Fruit fly (Drosophila melanogaster): Measurements from ENCODE around the gene halo.
A peak's percentile ranks its signal among the peaks of the same experiment; 100 is the strongest.

halo gene

DNA sequence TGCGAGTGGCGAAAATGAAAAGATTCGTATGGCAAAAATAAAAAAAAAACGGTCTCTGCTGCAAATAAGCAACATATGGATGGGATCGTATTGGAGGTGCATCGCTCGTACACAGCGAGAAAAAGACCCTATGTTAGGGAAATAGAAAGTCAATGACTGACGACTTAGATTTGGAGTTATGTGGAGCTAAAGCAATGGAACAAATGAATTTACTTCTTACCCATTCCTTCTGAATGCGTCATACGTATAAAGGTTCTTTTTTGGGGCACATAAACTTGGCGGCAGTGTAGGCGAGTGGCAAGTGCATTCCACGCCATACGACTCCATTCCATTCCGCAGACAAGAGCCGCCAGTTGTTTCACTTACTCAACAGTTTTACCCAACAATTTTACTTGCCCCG is 47.2 kb downstream of the halo start:
- peak; percentile 64 for TF ChIP-seq gl (tag; optimal IDR thresholded peaks at IDR 0.05)
- no peak for TF ChIP-seq D1 (tag; optimal IDR thresholded peaks at IDR 0.05)
- TF ChIP-seq CG13204 (GFP tag; optimal IDR thresholded peaks at IDR 0.05), result peak; percentile 12
- peak; percentile 78 for TF ChIP-seq CG9948 (tag; optimal IDR thresholded peaks at IDR 0.05)
- peak; percentile 56 for TF ChIP-seq CG8301 (tag; optimal IDR thresholded peaks at IDR 0.05)
- TF ChIP-seq CG17806 (tag; optimal IDR thresholded peaks at IDR 0.05), result peak; percentile 86
- peak; percentile 40; the same call in 1 of the 2 replicates for TF ChIP-seq Ets98B (GFP tag; IDR thresholded peaks at IDR 0.05)
- peak; percentile 78 for TF ChIP-seq Pif1B (GFP tag; optimal IDR thresholded peaks at IDR 0.05)
- TF ChIP-seq CG32121 (GFP tag; IDR thresholded peaks at IDR 0.05), result no peak
- TF ChIP-seq fd96Ca (GFP tag; IDR thresholded peaks at IDR 0.05), result peak; percentile 50; the same call in 1 of the 3 replicates
- TF ChIP-seq EcR (GFP tag; optimal IDR thresholded peaks at IDR 0.05), result no peak
- TF ChIP-seq Pif1A (GFP tag; optimal IDR thresholded peaks at IDR 0.05), result peak; percentile 77
- no peak; the same call in 1 of the 2 replicates for TF ChIP-seq CG12605 (GFP tag; IDR thresholded peaks at IDR 0.05)
- TF ChIP-seq CG8159 (tag; optimal IDR thresholded peaks at IDR 0.05), result peak; percentile 86
- peak; percentile 70 for TF ChIP-seq Snoo (tag; optimal IDR thresholded peaks at IDR 0.05)
- TF ChIP-seq CG15710 (tag; optimal IDR thresholded peaks at IDR 0.05), result peak; percentile 78
- TF ChIP-seq CG4496 (GFP tag; IDR thresholded peaks at IDR 0.05), result peak; percentile 76
- TF ChIP-seq CG14655 (GFP tag; optimal IDR thresholded peaks at IDR 0.05), result peak; percentile 60
- TF ChIP-seq CG34367 (tag; optimal IDR thresholded peaks at IDR 0.05), result peak; percentile 80
- peak; percentile 31; the same call in 1 of the 2 replicates for TF ChIP-seq rn (GFP tag; IDR thresholded peaks at IDR 0.05)
- no peak for TF ChIP-seq CG10348 (GFP tag; IDR thresholded peaks at IDR 0.05)

DNA sequence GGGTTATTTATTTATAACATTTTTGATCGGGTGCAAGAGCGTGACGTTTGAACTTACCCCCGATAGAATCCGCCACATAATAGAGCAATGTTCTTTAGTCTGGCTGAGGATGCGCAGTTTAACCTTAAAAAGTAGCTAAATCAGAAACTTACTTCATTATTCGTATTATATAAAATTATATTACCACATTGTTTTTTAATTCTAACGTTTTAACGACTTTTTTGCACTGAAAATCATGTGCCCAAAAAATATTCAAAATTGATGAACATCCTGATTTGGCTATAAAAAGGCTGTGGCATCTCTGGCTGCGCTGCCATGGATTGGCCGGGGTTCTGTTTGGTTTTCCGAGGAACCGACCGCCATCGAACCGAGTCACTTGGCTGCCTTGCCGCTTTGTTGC is 47.9 kb downstream of the halo start:
- TF ChIP-seq Pif1A (GFP tag; optimal IDR thresholded peaks at IDR 0.05), result peak; percentile 25
- TF ChIP-seq CG32121 (GFP tag; IDR thresholded peaks at IDR 0.05), result no peak
- TF ChIP-seq CG8159 (tag; optimal IDR thresholded peaks at IDR 0.05), result peak; percentile 40
- TF ChIP-seq CG15710 (tag; optimal IDR thresholded peaks at IDR 0.05), result peak; percentile 8
- TF ChIP-seq CG9948 (tag; optimal IDR thresholded peaks at IDR 0.05), result peak; percentile 12

All from whole organism, pupa.